Worm (Caenorhabditis elegans) whole organism, young adult: ENCODE measurements around the gene W02A2.8.

Source experiments
- B0336.3 ChIP-seq: fragments of 200-800 bp; sonication (Bioruptor generic); IDR thresholded peaks from 2 replicates; pipeline ENCODE4 v1.3.6; 2022; ENCODE audit warnings: missing genetic modification characterization, missing compliant biosample characterization
- C06A6.2 ChIP-seq: fragments of 200-800 bp; sonication (Bioruptor generic); conservative IDR thresholded peaks from 2 replicates; pipeline ENCODE4 v1.3.6; 2022; ENCODE audit warnings: missing genetic modification characterization, missing compliant biosample characterization
- F49E8.2 ChIP-seq: sonication (generic microtip); optimal IDR thresholded peaks from 3 replicates; lab custom pipeline; 2017; ENCODE audit warnings: missing genetic modification characterization, mild to moderate bottlenecking, missing compliant biosample characterization, antibody characterized with exemption, moderate library complexity; ENCODE audit not compliant: insufficient read depth
- ZK185.1 ChIP-seq: sonication (generic microtip); optimal IDR thresholded peaks from 2 replicates; lab custom pipeline; 2016; ENCODE audit warnings: mild to moderate bottlenecking, missing genetic modification characterization, missing compliant biosample characterization; ENCODE audit not compliant: poor library complexity, severe bottlenecking
- hmg-1.2 ChIP-seq: fragments of 200-800 bp; sonication (Bioruptor generic); IDR thresholded peaks from 2 replicates; pipeline ENCODE4 v1.3.6; 2022; ENCODE audit warnings: missing genetic modification reagents, missing genetic modification characterization, missing compliant biosample characterization
- hrde-1 ChIP-seq: sonication (generic microtip); optimal IDR thresholded peaks from 2 replicates; lab custom pipeline; 2016; ENCODE audit warnings: missing genetic modification characterization, mild to moderate bottlenecking, missing compliant biosample characterization, moderate library complexity, missing genotype, missing genetic modification reagents, borderline replicate concordance
- nfya-2 ChIP-seq: fragments of 200-800 bp; sonication (Bioruptor generic); IDR thresholded peaks from 2 replicates; pipeline ENCODE4 v1.3.6; 2022; ENCODE audit warnings: missing genetic modification reagents, missing genetic modification characterization, missing compliant biosample characterization
- snpc-4 ChIP-seq, 5 experiments: fragments of 150-350 bp in 1 of 5; sonication (generic microtip) in 4 of 5; optimal IDR thresholded peaks; 2 replicates each; lab custom pipeline; 2014 to 2018; ENCODE audit warnings: missing genetic modification characterization in 5 of 5, missing biosample characterization in 3 of 5, antibody characterized with exemption in 2 of 5, mild to moderate bottlenecking in 2 of 5, missing compliant biosample characterization in 2 of 5, missing genotype in 2 of 5, moderate library complexity in 2 of 5, missing genetic modification reagents in 1 of 5
- tbx-9 ChIP-seq: sonication (generic microtip); optimal IDR thresholded peaks from 2 replicates; lab custom pipeline; 2016; ENCODE audit warnings: borderline replicate concordance, missing genetic modification characterization, inconsistent platforms, missing compliant biosample characterization
- unc-62 ChIP-seq: fragments of 150-350 bp; optimal IDR thresholded peaks from 2 replicates; lab custom pipeline; 2014; ENCODE audit warnings: missing biosample characterization, missing genetic modification reagents, missing genetic modification characterization
- xnd-1 ChIP-seq: sonication (generic microtip); optimal IDR thresholded peaks from 2 replicates; lab custom pipeline; 2016; ENCODE audit warnings: missing genotype, missing genetic modification reagents, missing genetic modification characterization, missing compliant biosample characterization
- ztf-22 ChIP-seq: fragments of 200-800 bp; sonication (Bioruptor generic); optimal IDR thresholded peaks from 2 replicates; lab custom pipeline; 2018; ENCODE audit warnings: mild to moderate bottlenecking, missing genetic modification characterization, moderate library complexity, missing compliant biosample characterization

ce11 chrIV:13392230-13392629, 33.8 kb upstream of the W02A2.8 start:
- TF ChIP-seq F49E8.2 (tag; lab: Kevin White, UChicago) (no peak), ZK185.1 (no peak), ztf-22 (GFP tag; lab: Kevin White, UChicago) (no peak), snpc-4 (GFP tag; optimal IDR thresholded peaks at IDR 0.05; lab: Kevin White, UChicago) (no peak), snpc-4 (tag; optimal IDR thresholded peaks at IDR 0.05; lab: Kevin White, UChicago) (no peak), hrde-1 (tag; lab: Kevin White, UChicago) (no peak), tbx-9 (tag; lab: Kevin White, UChicago) (no peak), unc-62 (GFP tag; lab: Kevin White, UChicago) (no peak), xnd-1 (tag; lab: Kevin White, UChicago) (no peak), hmg-1.2 (GFP tag; lab: Robert Waterston, UW) (no peak), C06A6.2 (GFP tag; lab: Robert Waterston, UW) (no peak), nfya-2 (GFP tag; lab: Robert Waterston, UW) (no peak), B0336.3 (GFP tag; lab: Robert Waterston, UW) (no peak)
